Fruit fly (Drosophila melanogaster): ENCODE measurements around the gene Prp3.

DNA sequence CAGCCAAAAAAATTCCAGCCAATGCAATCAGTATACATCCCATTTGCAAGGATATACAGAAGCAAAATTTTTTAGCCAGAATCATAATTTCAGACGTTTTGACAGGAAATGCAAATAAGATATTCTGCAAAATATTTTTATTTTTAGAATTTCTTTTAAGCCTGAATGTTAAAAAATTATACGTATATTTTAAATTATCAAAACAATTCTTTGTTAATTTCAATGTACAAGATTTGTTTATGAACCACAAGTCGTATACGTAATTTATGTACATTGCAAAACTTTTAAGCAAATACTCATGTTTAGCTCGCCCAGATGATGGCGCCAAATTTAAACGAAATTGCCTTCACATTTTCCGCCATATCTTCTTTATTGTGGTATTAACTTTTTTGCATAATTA, 44.3 kb downstream of the Prp3 start, which contains the start of gene CG42654:
- TF ChIP-seq gl (tag; optimal IDR thresholded peaks at IDR 0.05) (no peak), CG8159 (tag; optimal IDR thresholded peaks at IDR 0.05) (no peak), CG17806 (tag; optimal IDR thresholded peaks at IDR 0.05) (no peak), D1 (tag; optimal IDR thresholded peaks at IDR 0.05) (no peak), rn (GFP tag; IDR thresholded peaks at IDR 0.05) (no peak)
